Fruit fly (Drosophila melanogaster) whole organism, embryonic: ENCODE measurements around the gene CG43796.

ENCODE experiments used
- CG10147 ChIP-seq: fragments of 200-800 bp; sonication (Bioruptor generic); optimal IDR thresholded peaks from 2 replicates; lab custom pipeline; 2019; ENCODE audit warnings: missing biosample characterization, mild to moderate bottlenecking, missing genetic modification characterization, moderate library complexity
- CG10209 ChIP-seq: fragments of 200-800 bp; sonication (Bioruptor generic); optimal IDR thresholded peaks from 3 replicates; lab custom pipeline; 2017; ENCODE audit warnings: missing biosample characterization, mild to moderate bottlenecking, missing genetic modification characterization, missing genetic modification reagents
- CG10654 ChIP-seq: fragments of 200-800 bp; sonication (Bioruptor generic); optimal IDR thresholded peaks from 2 replicates; lab custom pipeline; 2016; ENCODE audit warnings: missing biosample characterization, missing genetic modification characterization
- CG11456 ChIP-seq: fragments of 200-800 bp; sonication (Bioruptor generic); IDR thresholded peaks from 3 replicates; pipeline ENCODE4 v1.3.6; 2022; ENCODE audit warnings: missing biosample characterization, missing genetic modification characterization
- CG12391 ChIP-seq: fragments of 200-800 bp; sonication (Bioruptor generic); optimal IDR thresholded peaks from 3 replicates; lab custom pipeline; 2018; ENCODE audit warnings: missing biosample characterization, mild to moderate bottlenecking, missing genetic modification characterization, moderate library complexity
- CG12744 ChIP-seq: fragments of 200-800 bp; sonication (Bioruptor generic); optimal IDR thresholded peaks from 2 replicates; lab custom pipeline; 2016; ENCODE audit warnings: missing biosample characterization, missing genetic modification characterization
- CG14860 ChIP-seq: fragments of 200-800 bp; sonication (Bioruptor generic); IDR thresholded peaks from 3 replicates; pipeline ENCODE4 v1.3.6; 2022; ENCODE audit warnings: missing biosample characterization, missing genetic modification characterization; ENCODE audit not compliant: partially characterized antibody
- CG15601 ChIP-seq: fragments of 200-800 bp; sonication (Bioruptor generic); optimal IDR thresholded peaks from 3 replicates; lab custom pipeline; 2019; ENCODE audit warnings: missing biosample characterization, mild to moderate bottlenecking, missing genetic modification characterization, moderate library complexity
- CG16779 ChIP-seq: fragments of 200-800 bp; sonication (Bioruptor generic); IDR thresholded peaks from 2 replicates; pipeline ENCODE4 v1.3.6; 2022; ENCODE audit warnings: missing biosample characterization, missing genetic modification characterization
- CG17186 ChIP-seq: fragments of 200-800 bp; sonication (Bioruptor generic); optimal IDR thresholded peaks from 3 replicates; lab custom pipeline; 2017; ENCODE audit warnings: missing biosample characterization, missing genetic modification reagents, missing genetic modification characterization
- CG17829 ChIP-seq: fragments of 200-800 bp; optimal IDR thresholded peaks from 2 replicates; lab custom pipeline; 2019; ENCODE audit warnings: missing biosample characterization, mild to moderate bottlenecking, missing genetic modification characterization, moderate library complexity
- CG18011 ChIP-seq: fragments of 200-800 bp; sonication (Bioruptor generic); optimal IDR thresholded peaks from 2 replicates; lab custom pipeline; 2017; ENCODE audit warnings: missing biosample characterization, missing genetic modification characterization, mild to moderate bottlenecking, moderate library complexity, missing genotype
- CG2120 ChIP-seq: fragments of 200-800 bp; sonication (Bioruptor generic); optimal IDR thresholded peaks from 3 replicates; lab custom pipeline; 2016; ENCODE audit warnings: missing biosample characterization, missing genetic modification characterization
- CG2889 ChIP-seq: fragments of 200-800 bp; sonication (Bioruptor generic); IDR thresholded peaks from 3 replicates; pipeline ENCODE4 v1.3.6; 2022; ENCODE audit warnings: missing biosample characterization, missing genetic modification characterization
- CG30020 ChIP-seq: fragments of 200-800 bp; optimal IDR thresholded peaks from 2 replicates; lab custom pipeline; 2019; ENCODE audit warnings: missing biosample characterization, mild to moderate bottlenecking, missing genetic modification characterization, moderate library complexity
- CG3407 ChIP-seq: fragments of 200-800 bp; sonication (Bioruptor generic); optimal IDR thresholded peaks from 2 replicates; lab custom pipeline; 2018; ENCODE audit warnings: missing biosample characterization, mild to moderate bottlenecking, missing genetic modification characterization
- CG34376 ChIP-seq: fragments of 200-800 bp; sonication (Bioruptor generic); optimal IDR thresholded peaks from 2 replicates; lab custom pipeline; 2018; ENCODE audit warnings: missing biosample characterization, mild to moderate bottlenecking, missing genetic modification characterization
- CG42726 ChIP-seq: fragments of 200-800 bp; sonication (Bioruptor generic); IDR thresholded peaks from 2 replicates; pipeline ENCODE4 v1.3.6; 2022; ENCODE audit warnings: missing biosample characterization, missing genetic modification characterization; ENCODE audit not compliant: partially characterized antibody
- CG4360 ChIP-seq: fragments of 200-800 bp; sonication (Bioruptor generic); IDR thresholded peaks from 2 replicates; pipeline ENCODE4 v1.3.6; 2022; ENCODE audit warnings: missing biosample characterization, missing genetic modification characterization
- CG4404 ChIP-seq: fragments of 200-800 bp; sonication (Bioruptor generic); IDR thresholded peaks from 2 replicates; pipeline ENCODE4 v1.3.6; 2022; ENCODE audit warnings: missing biosample characterization, missing genetic modification characterization
- CG6854 ChIP-seq: fragments of 200-800 bp; sonication (Bioruptor generic); optimal IDR thresholded peaks from 3 replicates; lab custom pipeline; 2017; ENCODE audit warnings: missing biosample characterization, mild to moderate bottlenecking, missing genetic modification characterization
- CG9437 ChIP-seq: fragments of 200-800 bp; sonication (Bioruptor generic); optimal IDR thresholded peaks from 2 replicates; lab custom pipeline; 2018; ENCODE audit warnings: missing biosample characterization, mild to moderate bottlenecking, missing genetic modification characterization
- CG9932 ChIP-seq: fragments of 200-800 bp; sonication (Bioruptor generic); IDR thresholded peaks from 2 replicates; pipeline ENCODE4 v1.3.6; 2022; ENCODE audit warnings: missing biosample characterization, missing genetic modification characterization
- Dad ChIP-seq: fragments of 200-800 bp; sonication (Bioruptor generic); optimal IDR thresholded peaks from 3 replicates; lab custom pipeline; 2016; ENCODE audit warnings: missing biosample characterization, missing genetic modification characterization
- Ets97D ChIP-seq: fragments of 200-800 bp; sonication (Bioruptor generic); optimal IDR thresholded peaks from 3 replicates; lab custom pipeline; 2016; ENCODE audit warnings: missing biosample characterization, missing genetic modification characterization
- H15 ChIP-seq: fragments of 200-800 bp; sonication (Bioruptor generic); IDR thresholded peaks from 3 replicates; pipeline ENCODE4 v1.3.6; 2022; ENCODE audit warnings: missing biosample characterization, missing genetic modification characterization
- HHEX ChIP-seq: fragments of 200-800 bp; sonication (Bioruptor generic); optimal IDR thresholded peaks from 3 replicates; lab custom pipeline; 2017; ENCODE audit warnings: missing biosample characterization, mild to moderate bottlenecking, missing genetic modification characterization, missing genetic modification reagents
- Hsf ChIP-seq: fragments of 200-800 bp; sonication (Bioruptor generic); optimal IDR thresholded peaks from 3 replicates; lab custom pipeline; 2016; ENCODE audit warnings: missing biosample characterization, missing genetic modification characterization
- Jarid2 ChIP-seq: fragments of 200-800 bp; sonication (Bioruptor generic); optimal IDR thresholded peaks from 3 replicates; lab custom pipeline; 2017; ENCODE audit warnings: mild to moderate bottlenecking, missing biosample characterization, missing genetic modification reagents, missing genetic modification characterization
- Meics ChIP-seq: fragments of 200-800 bp; sonication (Bioruptor generic); optimal IDR thresholded peaks from 2 replicates; lab custom pipeline; 2017; ENCODE audit warnings: missing biosample characterization, mild to moderate bottlenecking, missing genetic modification characterization
- Mes4 ChIP-seq: fragments of 200-800 bp; sonication (Bioruptor generic); optimal IDR thresholded peaks from 2 replicates; lab custom pipeline; 2016; ENCODE audit warnings: missing biosample characterization, missing genetic modification characterization
- Sry-β ChIP-seq: fragments of 200-800 bp; sonication (Bioruptor generic); optimal IDR thresholded peaks from 2 replicates; lab custom pipeline; 2018; ENCODE audit warnings: missing biosample characterization, mild to moderate bottlenecking, missing genetic modification characterization, moderate library complexity
- Tbp ChIP-seq: fragments of >200 bp; optimal IDR thresholded peaks from 2 replicates; lab custom pipeline; 2018; ENCODE audit warnings: missing biosample characterization, missing genetic modification characterization
- chif ChIP-seq, 2 experiments: fragments of 200-800 bp; sonication (Bioruptor generic); optimal IDR thresholded peaks; 3 replicates each; lab custom pipeline; 2016; ENCODE audit warnings: missing biosample characterization in 2 of 2, missing genetic modification characterization in 2 of 2
- chn ChIP-seq: fragments of 200-800 bp; sonication (Bioruptor generic); optimal IDR thresholded peaks from 2 replicates; lab custom pipeline; 2016; ENCODE audit warnings: missing biosample characterization, missing genetic modification characterization
- croc ChIP-seq: fragments of 200-800 bp; sonication (Bioruptor generic); conservative IDR thresholded peaks from 3 replicates; pipeline ENCODE4 v1.3.6; 2022; ENCODE audit warnings: missing biosample characterization, missing genetic modification characterization
- cwo ChIP-seq: fragments of 200-800 bp; sonication (Bioruptor generic); optimal IDR thresholded peaks from 3 replicates; lab custom pipeline; 2017; ENCODE audit warnings: missing biosample characterization, missing genetic modification characterization, mild to moderate bottlenecking, moderate library complexity, missing genetic modification reagents
- exex ChIP-seq: fragments of 200-800 bp; sonication (Bioruptor generic); optimal IDR thresholded peaks from 4 replicates; lab custom pipeline; 2018; ENCODE audit warnings: missing biosample characterization, mild to moderate bottlenecking, missing genetic modification characterization, moderate library complexity
- fd3F ChIP-seq: fragments of 200-800 bp; sonication (Bioruptor generic); optimal IDR thresholded peaks from 2 replicates; lab custom pipeline; 2018; ENCODE audit warnings: missing biosample characterization, mild to moderate bottlenecking, missing genetic modification characterization, moderate library complexity
- h ChIP-seq: fragments of >200 bp; optimal IDR thresholded peaks from 2 replicates; lab custom pipeline; 2017
- jumu ChIP-seq: fragments of 200-800 bp; sonication (Bioruptor generic); optimal IDR thresholded peaks from 3 replicates; lab custom pipeline; 2016; ENCODE audit warnings: missing biosample characterization, missing genetic modification characterization
- lov ChIP-seq, 2 experiments: fragments of 200-800 bp in 1 of 2; fragments of >200 bp in 1 of 2; sonication (Bioruptor generic) in 1 of 2; IDR thresholded peaks in 1 of 2; optimal IDR thresholded peaks in 1 of 2; 2 replicates in 1 of 2; 3 replicates in 1 of 2; pipeline versions ENCODE4 v1.3.6 to Lab custom; 2017 to 2022; ENCODE audit warnings: missing biosample characterization in 1 of 2, missing genetic modification characterization in 1 of 2
- mirr ChIP-seq: fragments of 200-800 bp; sonication (Bioruptor generic); optimal IDR thresholded peaks from 3 replicates; lab custom pipeline; 2018; ENCODE audit warnings: missing biosample characterization, mild to moderate bottlenecking, missing genetic modification characterization
- onecut ChIP-seq: fragments of 200-800 bp; sonication (Bioruptor generic); IDR thresholded peaks from 2 replicates; pipeline ENCODE4 v1.3.6; 2022; ENCODE audit warnings: missing biosample characterization, missing genetic modification characterization
- phol ChIP-seq: fragments of 200-800 bp; sonication (Bioruptor generic); optimal IDR thresholded peaks from 3 replicates; lab custom pipeline; 2018; ENCODE audit warnings: missing biosample characterization, mild to moderate bottlenecking, missing genetic modification characterization, moderate library complexity
- psq ChIP-seq: fragments of 200-800 bp; sonication (Bioruptor generic); optimal IDR thresholded peaks from 2 replicates; lab custom pipeline; 2017; ENCODE audit warnings: missing biosample characterization, missing genetic modification characterization
- salm ChIP-seq: fragments of 200-800 bp; sonication (Bioruptor generic); optimal IDR thresholded peaks from 2 replicates; lab custom pipeline; 2018; ENCODE audit warnings: missing biosample characterization, mild to moderate bottlenecking, missing genetic modification characterization
- slbo ChIP-seq: fragments of 200-800 bp; sonication (Bioruptor generic); IDR thresholded peaks from 2 replicates; pipeline ENCODE4 v1.3.6; 2022; ENCODE audit warnings: missing biosample characterization, missing genetic modification characterization
- trem ChIP-seq: fragments of 200-800 bp; optimal IDR thresholded peaks from 3 replicates; lab custom pipeline; 2019; ENCODE audit warnings: missing biosample characterization, mild to moderate bottlenecking, missing genetic modification characterization, moderate library complexity
- vvl ChIP-seq: fragments of 200-800 bp; sonication (Bioruptor generic); IDR thresholded peaks from 2 replicates; pipeline ENCODE4 v1.3.6; 2022; ENCODE audit warnings: missing biosample characterization, missing genetic modification characterization

The CG43796 gene

DNA sequence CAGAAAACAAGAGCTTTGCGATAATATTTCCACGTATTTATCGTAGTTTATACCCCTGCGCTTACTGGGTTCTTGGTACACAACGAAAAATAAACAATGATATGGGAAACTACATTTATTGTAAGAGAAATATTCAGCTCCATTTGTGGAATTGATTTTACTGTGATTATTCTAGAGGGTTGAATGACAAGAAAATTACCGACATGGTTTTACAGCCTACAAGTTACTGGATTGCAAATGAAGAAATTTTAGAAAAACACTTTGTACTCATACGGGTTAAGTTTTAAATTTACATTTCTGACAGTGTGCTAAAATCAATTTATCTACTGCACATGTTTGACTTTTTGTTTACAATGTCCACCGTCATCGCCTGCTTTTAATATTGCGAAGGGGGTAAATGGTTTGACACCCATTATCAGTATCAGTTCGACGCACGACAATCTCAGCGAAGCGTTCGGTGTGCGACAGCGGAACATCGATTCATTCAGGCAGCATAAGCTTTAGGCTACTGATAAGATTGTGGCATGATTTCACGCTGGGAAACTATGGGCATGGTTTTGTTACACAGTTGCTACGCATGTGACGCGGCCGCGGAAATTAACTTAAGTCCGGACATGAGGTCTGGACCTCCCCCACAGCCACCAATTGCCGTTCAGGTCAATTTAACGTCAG is 20.3 kb upstream of the CG43796 start (continued):
- peak; percentile 33; the same call in 1 of the 3 replicates for TF ChIP-seq CG11456 (GFP tag; lab: Robert Waterston, UW)
- TF ChIP-seq Mes4 (GFP tag; lab: Kevin White, UChicago) = no peak
- no peak for TF ChIP-seq CG6854
- no peak for TF ChIP-seq jumu (GFP tag; lab: Kevin White, UChicago)
- TF ChIP-seq h (lab: Kevin White, UChicago) = no peak
- TF ChIP-seq CG9932 (GFP tag; lab: Robert Waterston, UW) = no peak; the same call in 1 of the 2 replicates
- TF ChIP-seq CG15601 (tag; lab: Kevin White, UChicago) = no peak
- peak; percentile 88 for TF ChIP-seq mirr (GFP tag; lab: Kevin White, UChicago)
- TF ChIP-seq CG34376 (GFP tag; lab: Kevin White, UChicago) = peak; percentile 85
- no peak for TF ChIP-seq CG17186 (GFP tag; lab: Kevin White, UChicago)
- peak; percentile 69 for TF ChIP-seq CG2120 (GFP tag; lab: Kevin White, UChicago)
- no peak for TF ChIP-seq CG9437 (GFP tag; lab: Kevin White, UChicago)
- TF ChIP-seq salm (tag; lab: Kevin White, UChicago) = no peak
- no peak for TF ChIP-seq Tbp (GFP tag; lab: Kevin White, UChicago)
- TF ChIP-seq CG10209 (GFP tag; lab: Kevin White, UChicago) = peak; percentile 33
- TF ChIP-seq lov (optimal IDR thresholded peaks at IDR 0.05; lab: Kevin White, UChicago) = no peak
- no peak for TF ChIP-seq lov (GFP tag; IDR thresholded peaks at IDR 0.05; lab: Robert Waterston, UW)
- peak; percentile 1 to 30 for TF ChIP-seq chif (GFP tag; optimal IDR thresholded peaks at IDR 0.05; lab: Kevin White, UChicago)
- no peak for TF ChIP-seq CG14860
- TF ChIP-seq CG4360 (GFP tag; lab: Robert Waterston, UW) = no peak
- TF ChIP-seq CG42726 (GFP tag; lab: Robert Waterston, UW) = no peak
- no peak for TF ChIP-seq CG10147 (GFP tag; lab: Kevin White, UChicago)
- peak; percentile 4 for TF ChIP-seq CG17829 (tag; lab: Kevin White, UChicago)
- no peak for TF ChIP-seq HHEX (GFP tag; lab: Kevin White, UChicago)
- TF ChIP-seq H15 (GFP tag; lab: Robert Waterston, UW) = no peak
- TF ChIP-seq CG18011 (GFP tag; lab: Kevin White, UChicago) = no peak
- no peak for TF ChIP-seq CG12744 (GFP tag; lab: Kevin White, UChicago)
- TF ChIP-seq slbo = no peak
- TF ChIP-seq CG4404 (GFP tag; lab: Robert Waterston, UW) = no peak
- no peak for TF ChIP-seq Dad (GFP tag; lab: Kevin White, UChicago)
- no peak for TF ChIP-seq psq (GFP tag; lab: Kevin White, UChicago)
- TF ChIP-seq Meics (GFP tag; lab: Kevin White, UChicago) = peak; percentile 64
- no peak for TF ChIP-seq croc (GFP tag; lab: Robert Waterston, UW)
- TF ChIP-seq exex (tag; lab: Kevin White, UChicago) = peak; percentile 74
- TF ChIP-seq CG12391 (tag; lab: Kevin White, UChicago) = peak; percentile 47
- TF ChIP-seq vvl (GFP tag; lab: Robert Waterston, UW) = peak; percentile 28; the same call in 1 of the 2 replicates
- peak; percentile 13 for TF ChIP-seq fd3F
- TF ChIP-seq chn (GFP tag; lab: Kevin White, UChicago) = no peak
- peak; percentile 8 for TF ChIP-seq Ets97D
- TF ChIP-seq CG30020 (tag; lab: Kevin White, UChicago) = no peak
- no peak for TF ChIP-seq CG2889
- peak; percentile 42 for TF ChIP-seq phol (tag; lab: Kevin White, UChicago)
- no peak for TF ChIP-seq trem (tag; lab: Kevin White, UChicago)
- no peak for TF ChIP-seq onecut (GFP tag; lab: Robert Waterston, UW)
- peak; percentile 11 for TF ChIP-seq Hsf (GFP tag; lab: Kevin White, UChicago)
- peak; percentile 79 for TF ChIP-seq cwo
- no peak for TF ChIP-seq CG16779
- no peak for TF ChIP-seq CG10654 (GFP tag; lab: Kevin White, UChicago)
- no peak for TF ChIP-seq Sry-β (GFP tag; lab: Kevin White, UChicago)
- peak; percentile 15 for TF ChIP-seq CG3407 (GFP tag; lab: Kevin White, UChicago)
- TF ChIP-seq Jarid2 (GFP tag; lab: Kevin White, UChicago) = peak; percentile 24
